Fruit fly (Drosophila melanogaster): Measurements from ENCODE around the gene Rsph1.

dm6 chr2L:13191052-13191678 is 7.9 kb downstream of the Rsph1 start:
- no peak for TF ChIP-seq psq (optimal IDR thresholded peaks at IDR 0.05)
- no peak for TF ChIP-seq h (optimal IDR thresholded peaks at IDR 0.05)

All from Kc167 (cell line).